ENCODE assay signal across 2 fruit fly cellular contexts in the genomic region with DNA sequence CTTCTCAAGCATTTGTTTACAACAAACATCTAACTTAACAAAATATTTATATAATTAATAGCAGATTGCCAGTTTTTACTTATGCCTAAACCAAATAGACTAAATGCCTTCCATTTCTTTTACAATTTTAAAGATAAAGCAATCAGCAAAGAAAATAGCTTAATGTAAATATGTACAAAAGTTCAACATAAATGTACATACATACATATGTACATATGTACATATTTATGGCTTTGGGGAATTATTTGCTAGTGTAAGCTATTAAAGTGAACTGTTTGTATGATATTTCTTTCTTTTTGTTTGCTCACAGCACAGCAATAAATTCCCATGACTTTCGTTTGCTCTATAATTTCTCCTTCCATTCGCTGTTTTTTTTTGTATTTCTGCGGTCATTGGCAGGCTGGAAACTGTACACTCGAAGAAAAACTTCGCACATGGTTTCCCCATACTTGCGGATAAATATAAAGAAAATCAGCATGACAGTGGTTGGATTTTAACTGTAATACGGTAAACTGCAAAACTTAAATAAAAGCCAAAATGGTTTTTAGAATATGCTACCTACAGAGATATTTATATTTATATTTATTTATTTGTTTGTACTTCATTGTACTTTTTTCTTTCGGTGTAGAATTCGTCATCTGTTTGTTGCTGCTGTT.
TF ChIP-seq lines count a peak whose summit lies in the region.

No protein-coding gene starts in this region.

- TF ChIP-seq CTCF in whole organism, embryonic (GFP tag; optimal IDR thresholded peaks at IDR 0.05; lab: Kevin White, UChicago): no peak

TF ChIP-seq in whole organism, embryonic, 481 proteins besides CTCF, POLR2A, EP300 and RAD21 (continues in another document):
- TF ChIP-seq nerfin-1 (tag; optimal IDR thresholded peaks at IDR 0.05; lab: Kevin White, UChicago) (no peak), hb (GFP tag; IDR thresholded peaks at IDR 0.05; lab: Robert Waterston, UW; ENCODE audit: partially characterized antibody) (no peak), tup (GFP tag; optimal IDR thresholded peaks at IDR 0.05; lab: Kevin White, UChicago) (no peak), ab (GFP tag; optimal IDR thresholded peaks at IDR 0.05; lab: Kevin White, UChicago) (no peak), Max (GFP tag; optimal IDR thresholded peaks at IDR 0.05; lab: Kevin White, UChicago) (no peak), TFAM (GFP tag; optimal IDR thresholded peaks at IDR 0.05; lab: Kevin White, UChicago) (no peak), Chrac-16 (GFP tag; optimal IDR thresholded peaks at IDR 0.05; lab: Kevin White, UChicago) (no peak), CG7372 (GFP tag; IDR thresholded peaks at IDR 0.05; lab: Robert Waterston, UW) (no peak), CG4707 (GFP tag; optimal IDR thresholded peaks at IDR 0.05; lab: Kevin White, UChicago) (no peak), CG12104 (GFP tag; optimal IDR thresholded peaks at IDR 0.05; lab: Kevin White, UChicago) (no peak), gfzf (GFP tag; optimal IDR thresholded peaks at IDR 0.05; lab: Kevin White, UChicago) (no peak), mirr (GFP tag; optimal IDR thresholded peaks at IDR 0.05; lab: Kevin White, UChicago) (no peak), CG17328 (GFP tag; IDR thresholded peaks at IDR 0.05; lab: Robert Waterston, UW) (0 out of 2 replicates have a peak, but pooled peaks have one; percentile 11), Dll (GFP tag; IDR thresholded peaks at IDR 0.05; lab: Robert Waterston, UW; ENCODE audit: partially characterized antibody) (no peak), CG10462 (GFP tag; optimal IDR thresholded peaks at IDR 0.05; lab: Kevin White, UChicago) (no peak), amos (GFP tag; IDR thresholded peaks at IDR 0.05; lab: Robert Waterston, UW; ENCODE audit: partially characterized antibody) (no peak), CG3407 (GFP tag; optimal IDR thresholded peaks at IDR 0.05; lab: Kevin White, UChicago) (no peak), CG30403 (GFP tag; optimal IDR thresholded peaks at IDR 0.05; lab: Kevin White, UChicago) (peak; percentile 31), CG11504 (tag; optimal IDR thresholded peaks at IDR 0.05; lab: Kevin White, UChicago) (peak; percentile 50), Meics (GFP tag; optimal IDR thresholded peaks at IDR 0.05; lab: Kevin White, UChicago) (no peak), scrt (GFP tag; optimal IDR thresholded peaks at IDR 0.05; lab: Kevin White, UChicago) (peak; percentile 4), CG17359 (tag; optimal IDR thresholded peaks at IDR 0.05; lab: Kevin White, UChicago) (no peak), CG8359 (GFP tag; optimal IDR thresholded peaks at IDR 0.05; lab: Kevin White, UChicago; ENCODE audit: borderline replicate concordance) (no peak), CG15514 (GFP tag; optimal IDR thresholded peaks at IDR 0.05; lab: Kevin White, UChicago) (no peak), lilli (GFP tag; optimal IDR thresholded peaks at IDR 0.05; lab: Kevin White, UChicago) (peak; percentile 10), exex (tag; optimal IDR thresholded peaks at IDR 0.05; lab: Kevin White, UChicago) (no peak), dmrt99B (tag; optimal IDR thresholded peaks at IDR 0.05; lab: Kevin White, UChicago) (peak; percentile 50), Stat92E (GFP tag; optimal IDR thresholded peaks at IDR 0.05; lab: Kevin White, UChicago) (no peak), Pdp1 (GFP tag; optimal IDR thresholded peaks at IDR 0.05; lab: Kevin White, UChicago) (no peak), CG32532 (GFP tag; IDR thresholded peaks at IDR 0.05; lab: Robert Waterston, UW) (0 out of 2 replicates have a peak, but pooled peaks have one; percentile 6), CG18619 (GFP tag; optimal IDR thresholded peaks at IDR 0.05; lab: Kevin White, UChicago) (peak; percentile 35), Awh (GFP tag; IDR thresholded peaks at IDR 0.05; lab: Robert Waterston, UW) (no peak), Rfx (GFP tag; IDR thresholded peaks at IDR 0.05; lab: Robert Waterston, UW) (peak; percentile 33), CG7556 (GFP tag; optimal IDR thresholded peaks at IDR 0.05; lab: Kevin White, UChicago) (peak; percentile 34), dpn (GFP tag; optimal IDR thresholded peaks at IDR 0.05; lab: Kevin White, UChicago) (no peak), CG9437 (GFP tag; optimal IDR thresholded peaks at IDR 0.05; lab: Kevin White, UChicago) (no peak), sisA (GFP tag; IDR thresholded peaks at IDR 0.05; lab: Robert Waterston, UW) (peak; percentile 21; the same call in 1 of the 2 replicates), CG43689 (GFP tag; IDR thresholded peaks at IDR 0.05; lab: Robert Waterston, UW) (no peak), seq (GFP tag; IDR thresholded peaks at IDR 0.05; lab: Robert Waterston, UW) (peak; percentile 35; the same call in 1 of the 2 replicates), trh (GFP tag; optimal IDR thresholded peaks at IDR 0.05; lab: Kevin White, UChicago) (no peak), CG10979 (tag; optimal IDR thresholded peaks at IDR 0.05; lab: Kevin White, UChicago) (no peak)

TF ChIP-seq in whole organism, prepupa, 60 proteins besides CTCF, POLR2A, EP300 and RAD21:
- no peak for TF ChIP-seq CG4318 (GFP tag; optimal IDR thresholded peaks at IDR 0.05; lab: Kevin White, UChicago)
- TF ChIP-seq svp (GFP tag; lab: Kevin White, UChicago): peak; percentile 6
- TF ChIP-seq Ets21C (GFP tag; optimal IDR thresholded peaks at IDR 0.05; lab: Kevin White, UChicago): no peak
- TF ChIP-seq fkh (GFP tag; optimal IDR thresholded peaks at IDR 0.05; lab: Kevin White, UChicago): peak; percentile 29
- no peak for TF ChIP-seq net (GFP tag; optimal IDR thresholded peaks at IDR 0.05; lab: Kevin White, UChicago)
